Fruit fly (Drosophila melanogaster) S2 (cell line): ENCODE results near the gene TTLL1A.

Source experiments
- CG8478 ChIP-seq: fragments of >200 bp; optimal IDR thresholded peaks from 2 replicates; lab custom pipeline; 2018
- CTCF ChIP-seq, 2 experiments: fragments of >200 bp; optimal IDR thresholded peaks; 2 replicates each; lab custom pipeline; 2018

DNA sequence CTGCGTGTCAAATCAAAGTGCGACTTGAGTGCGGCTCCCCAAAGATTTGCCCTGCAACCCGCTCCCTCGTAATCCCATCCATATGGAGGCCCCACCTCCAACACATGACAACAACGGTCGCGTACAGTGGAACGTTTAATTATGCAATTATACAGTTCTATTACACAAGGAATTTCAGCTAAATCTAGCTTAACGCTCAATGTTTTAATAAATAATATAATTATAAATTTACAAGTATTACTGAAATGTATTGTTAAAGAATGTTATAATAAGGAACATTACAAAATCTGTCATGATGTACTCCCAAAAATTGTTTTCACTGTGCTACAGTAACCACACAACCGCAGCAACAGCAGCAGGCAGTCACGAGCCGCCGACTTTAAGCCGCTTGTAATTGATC, 28.3 kb downstream of the TTLL1A start:
- TF ChIP-seq CG8478 (lab: Kevin White, UChicago) = no peak
- TF ChIP-seq CTCF (optimal IDR thresholded peaks at IDR 0.05; lab: Kevin White, UChicago) = no peak
